Worm (Caenorhabditis elegans) whole organism, young adult: ENCODE data around the gene C09B8.3.

Experiments used
- B0261.1 ChIP-seq: sonication (generic microtip); optimal IDR thresholded peaks from 2 replicates; lab custom pipeline; 2016; ENCODE audit warnings: mild to moderate bottlenecking, missing genetic modification characterization, moderate library complexity, missing compliant biosample characterization
- B0336.3 ChIP-seq: fragments of 200-800 bp; sonication (Bioruptor generic); IDR thresholded peaks from 2 replicates; pipeline ENCODE4 v1.3.6; 2022; ENCODE audit warnings: missing genetic modification characterization, missing compliant biosample characterization
- C06A6.2 ChIP-seq: fragments of 200-800 bp; sonication (Bioruptor generic); conservative IDR thresholded peaks from 2 replicates; pipeline ENCODE4 v1.3.6; 2022; ENCODE audit warnings: missing genetic modification characterization, missing compliant biosample characterization
- D2030.7 ChIP-seq: fragments of 200-800 bp; sonication (Bioruptor generic); IDR thresholded peaks from 2 replicates; pipeline ENCODE4 v1.3.6; 2022; ENCODE audit warnings: missing genetic modification reagents, missing genetic modification characterization, missing compliant biosample characterization
- F10E7.11 ChIP-seq: sonication (generic microtip); optimal IDR thresholded peaks from 2 replicates; lab custom pipeline; 2017; ENCODE audit warnings: mild to moderate bottlenecking, missing genetic modification characterization, moderate library complexity, missing compliant biosample characterization
- F33H1.4 ChIP-seq: fragments of 200-800 bp; sonication (Bioruptor generic); IDR thresholded peaks from 2 replicates; pipeline ENCODE4 v1.3.6; 2022; ENCODE audit warnings: missing genetic modification reagents, missing genetic modification characterization, missing compliant biosample characterization
- F39B2.1 ChIP-seq: fragments of 200-800 bp; sonication (Bioruptor generic); IDR thresholded peaks from 2 replicates; pipeline ENCODE4 v1.3.6; 2022; ENCODE audit warnings: missing genetic modification reagents, missing genetic modification characterization, missing compliant biosample characterization
- F49E8.2 ChIP-seq: sonication (generic microtip); optimal IDR thresholded peaks from 3 replicates; lab custom pipeline; 2017; ENCODE audit warnings: missing genetic modification characterization, mild to moderate bottlenecking, missing compliant biosample characterization, antibody characterized with exemption, moderate library complexity; ENCODE audit not compliant: insufficient read depth
- F52B5.7 ChIP-seq: sonication (generic microtip); optimal IDR thresholded peaks from 2 replicates; lab custom pipeline; 2016; ENCODE audit warnings: mild to moderate bottlenecking, missing genetic modification characterization, missing compliant biosample characterization
- K11D2.4 ChIP-seq: fragments of 200-800 bp; sonication (Bioruptor generic); IDR thresholded peaks from 2 replicates; pipeline ENCODE4 v1.3.6; 2022; ENCODE audit warnings: missing genetic modification reagents, missing genetic modification characterization, missing compliant biosample characterization
- T07F8.4 ChIP-seq: sonication (generic microtip); optimal IDR thresholded peaks from 2 replicates; lab custom pipeline; 2016; ENCODE audit warnings: mild to moderate bottlenecking, missing genetic modification characterization, moderate library complexity, missing compliant biosample characterization
- Y79H2A.3 ChIP-seq: fragments of 200-800 bp; sonication (Bioruptor generic); conservative IDR thresholded peaks from 2 replicates; pipeline ENCODE4 v1.3.6; 2022; ENCODE audit warnings: missing genetic modification reagents, missing genetic modification characterization, missing compliant biosample characterization
- ZK185.1 ChIP-seq: sonication (generic microtip); optimal IDR thresholded peaks from 2 replicates; lab custom pipeline; 2016; ENCODE audit warnings: mild to moderate bottlenecking, missing genetic modification characterization, missing compliant biosample characterization; ENCODE audit not compliant: poor library complexity, severe bottlenecking
- akir-1 ChIP-seq: fragments of 200-800 bp; sonication (Bioruptor generic); optimal IDR thresholded peaks from 2 replicates; lab custom pipeline; 2018; ENCODE audit warnings: mild to moderate bottlenecking, missing genetic modification characterization, moderate library complexity, missing compliant biosample characterization
- aptf-3 ChIP-seq: fragments of 200-800 bp; sonication (Bioruptor generic); IDR thresholded peaks from 2 replicates; pipeline ENCODE4 v1.3.6; 2022; ENCODE audit warnings: missing genetic modification characterization, missing compliant biosample characterization
- athp-1 ChIP-seq: sonication (generic microtip); optimal IDR thresholded peaks from 2 replicates; lab custom pipeline; 2017; ENCODE audit warnings: mild to moderate bottlenecking, missing genetic modification characterization, missing compliant biosample characterization
- attf-3 ChIP-seq: fragments of 200-800 bp; sonication (Bioruptor generic); conservative IDR thresholded peaks from 2 replicates; pipeline ENCODE4 v1.3.6; 2022; ENCODE audit warnings: missing genetic modification reagents, missing genetic modification characterization, missing compliant biosample characterization
- bed-2 ChIP-seq: fragments of 200-800 bp; sonication (Bioruptor generic); IDR thresholded peaks from 2 replicates; pipeline ENCODE4 v1.3.6; 2022; ENCODE audit warnings: missing genetic modification reagents, missing genetic modification characterization, missing compliant biosample characterization
- cebp-1 ChIP-seq, 2 experiments: fragments of 200-800 bp in 1 of 2; sonication (Bioruptor generic) in 1 of 2; sonication (generic microtip) in 1 of 2; IDR thresholded peaks in 1 of 2; optimal IDR thresholded peaks in 1 of 2; 2 replicates each; pipeline versions ENCODE4 v1.3.6 to Lab custom; 2017 to 2022; ENCODE audit warnings: missing compliant biosample characterization in 2 of 2, missing genetic modification characterization in 2 of 2, mild to moderate bottlenecking in 1 of 2, missing genetic modification reagents in 1 of 2, moderate library complexity in 1 of 2
- cebp-2 ChIP-seq: fragments of 200-800 bp; sonication (Bioruptor generic); IDR thresholded peaks from 2 replicates; pipeline ENCODE4 v1.3.6; 2022; ENCODE audit warnings: missing genetic modification characterization, missing compliant biosample characterization
- ceh-58 ChIP-seq: fragments of 200-800 bp; sonication (Bioruptor generic); IDR thresholded peaks from 2 replicates; pipeline ENCODE4 v1.3.6; 2022; ENCODE audit warnings: missing genetic modification characterization, missing compliant biosample characterization
- ceh-91 ChIP-seq: fragments of 200-800 bp; sonication (Bioruptor generic); IDR thresholded peaks from 2 replicates; pipeline ENCODE4 v1.3.6; 2022; ENCODE audit warnings: missing genetic modification reagents, missing genetic modification characterization, missing compliant biosample characterization
- dox-1 ChIP-seq: fragments of 200-800 bp; sonication (Bioruptor generic); IDR thresholded peaks from 2 replicates; pipeline ENCODE4 v1.3.6; 2022; ENCODE audit warnings: missing genetic modification reagents, missing genetic modification characterization, missing compliant biosample characterization
- dpff-1 ChIP-seq: sonication (generic microtip); optimal IDR thresholded peaks from 2 replicates; lab custom pipeline; 2017; ENCODE audit warnings: mild to moderate bottlenecking, missing genetic modification characterization, missing compliant biosample characterization
- dpl-1 ChIP-seq: fragments of 150-350 bp; optimal IDR thresholded peaks from 2 replicates; lab custom pipeline; 2014; ENCODE audit warnings: missing biosample characterization, missing genetic modification reagents, missing genetic modification characterization
- egrh-3 ChIP-seq: fragments of 200-800 bp; sonication (Bioruptor generic); IDR thresholded peaks from 2 replicates; pipeline ENCODE4 v1.3.6; 2022; ENCODE audit warnings: missing genetic modification reagents, missing genetic modification characterization, missing compliant biosample characterization
- hlh-12 ChIP-seq: sonication (generic microtip); optimal IDR thresholded peaks from 2 replicates; lab custom pipeline; 2016; ENCODE audit warnings: missing genetic modification characterization, missing compliant biosample characterization
- hlh-26 ChIP-seq: fragments of 200-800 bp; sonication (Bioruptor generic); conservative IDR thresholded peaks from 2 replicates; pipeline ENCODE4 v1.3.6; 2022; ENCODE audit warnings: missing genetic modification reagents, missing genetic modification characterization, missing compliant biosample characterization
- hrde-1 ChIP-seq: sonication (generic microtip); optimal IDR thresholded peaks from 2 replicates; lab custom pipeline; 2016; ENCODE audit warnings: missing genetic modification characterization, mild to moderate bottlenecking, missing compliant biosample characterization, moderate library complexity, missing genotype, missing genetic modification reagents, borderline replicate concordance
- hsf-1 ChIP-seq: fragments of 200-800 bp; sonication (Bioruptor generic); IDR thresholded peaks from 2 replicates; pipeline ENCODE4 v1.3.6; 2022; ENCODE audit warnings: missing genetic modification reagents, missing genetic modification characterization, missing compliant biosample characterization
- let-607 ChIP-seq, 2 experiments: fragments of 200-800 bp in 1 of 2; sonication (Bioruptor generic) in 1 of 2; sonication (generic microtip) in 1 of 2; optimal IDR thresholded peaks; 2 replicates each; lab custom pipeline; 2016 to 2018; ENCODE audit warnings: mild to moderate bottlenecking in 2 of 2, missing compliant biosample characterization in 2 of 2, missing genetic modification characterization in 2 of 2, moderate library complexity in 2 of 2, missing genotype in 1 of 2
- lin-54 ChIP-seq: fragments of 200-800 bp; sonication (Bioruptor generic); optimal IDR thresholded peaks from 2 replicates; lab custom pipeline; 2018; ENCODE audit warnings: mild to moderate bottlenecking, missing genetic modification characterization, missing compliant biosample characterization
- lir-1 ChIP-seq: fragments of 200-800 bp; sonication (Bioruptor generic); conservative IDR thresholded peaks from 2 replicates; pipeline ENCODE4 v1.3.6; 2022; ENCODE audit warnings: missing genetic modification reagents, missing genetic modification characterization, missing compliant biosample characterization
- lsl-1 ChIP-seq: fragments of 200-800 bp; sonication (Bioruptor generic); optimal IDR thresholded peaks from 2 replicates; lab custom pipeline; 2018; ENCODE audit warnings: mild to moderate bottlenecking, missing genetic modification characterization, moderate library complexity, missing compliant biosample characterization
- madf-3 ChIP-seq: fragments of 200-800 bp; sonication (Bioruptor generic); IDR thresholded peaks from 2 replicates; pipeline ENCODE4 v1.3.6; 2022; ENCODE audit warnings: missing genetic modification reagents, missing genetic modification characterization, missing compliant biosample characterization
- madf-6 ChIP-seq: fragments of 200-800 bp; sonication (Bioruptor generic); IDR thresholded peaks from 2 replicates; pipeline ENCODE4 v1.3.6; 2022; ENCODE audit warnings: missing genetic modification reagents, missing genetic modification characterization, missing compliant biosample characterization
- madf-8 ChIP-seq: fragments of 200-800 bp; sonication (Bioruptor generic); conservative IDR thresholded peaks from 2 replicates; pipeline ENCODE4 v1.3.6; 2022; ENCODE audit warnings: missing genetic modification reagents, missing genetic modification characterization, missing compliant biosample characterization
- mes-4 ChIP-seq: sonication (generic microtip); optimal IDR thresholded peaks from 2 replicates; lab custom pipeline; 2016; ENCODE audit warnings: missing genotype, missing genetic modification characterization, missing compliant biosample characterization
- pha-4 ChIP-seq: fragments of 150-350 bp; sonication (generic microtip); optimal IDR thresholded peaks from 2 replicates; lab custom pipeline; 2014; ENCODE audit warnings: missing biosample characterization, missing genetic modification reagents, missing genetic modification characterization
- rec-8 ChIP-seq, 2 experiments: sonication (generic microtip); optimal IDR thresholded peaks; 2 replicates each; lab custom pipeline; 2016; ENCODE audit warnings: mild to moderate bottlenecking in 2 of 2, missing genetic modification characterization in 2 of 2, missing genetic modification reagents in 2 of 2, missing genotype in 2 of 2, missing biosample characterization in 1 of 2, missing compliant biosample characterization in 1 of 2, moderate library complexity in 1 of 2
- sdz-38 ChIP-seq: sonication (generic microtip); optimal IDR thresholded peaks from 2 replicates; lab custom pipeline; 2016; ENCODE audit warnings: missing genotype, missing genetic modification characterization, missing compliant biosample characterization
- snpc-3.4 ChIP-seq: sonication (generic microtip); optimal IDR thresholded peaks from 2 replicates; lab custom pipeline; 2017; ENCODE audit warnings: missing genetic modification characterization, mild to moderate bottlenecking, missing compliant biosample characterization, antibody characterized with exemption, moderate library complexity, missing genotype, missing genetic modification reagents
- tlf-1 ChIP-seq: fragments of 200-800 bp; sonication (Bioruptor generic); optimal IDR thresholded peaks from 2 replicates; lab custom pipeline; 2018; ENCODE audit warnings: mild to moderate bottlenecking, missing genetic modification characterization, missing compliant biosample characterization
- unc-130 ChIP-seq: sonication (generic microtip); optimal IDR thresholded peaks from 2 replicates; lab custom pipeline; 2016; ENCODE audit warnings: missing genetic modification reagents, missing genetic modification characterization, missing compliant biosample characterization
- zfh-2 ChIP-seq: fragments of 200-800 bp; sonication (Bioruptor generic); conservative IDR thresholded peaks from 2 replicates; pipeline ENCODE4 v1.3.6; 2022; ENCODE audit warnings: missing genetic modification reagents, missing genetic modification characterization, missing compliant biosample characterization
- ztf-18 ChIP-seq: sonication (generic microtip); optimal IDR thresholded peaks from 2 replicates; lab custom pipeline; 2016; ENCODE audit warnings: missing genotype, mild to moderate bottlenecking, missing genetic modification characterization, missing compliant biosample characterization
- ztf-28 ChIP-seq: fragments of 200-800 bp; sonication (Bioruptor generic); IDR thresholded peaks from 2 replicates; pipeline ENCODE4 v1.3.6; 2022; ENCODE audit warnings: missing genetic modification reagents, missing genetic modification characterization, missing compliant biosample characterization
- ztf-6 ChIP-seq: fragments of 200-800 bp; sonication (Bioruptor generic); IDR thresholded peaks from 2 replicates; pipeline ENCODE4 v1.3.6; 2022; ENCODE audit warnings: missing genetic modification reagents, missing genetic modification characterization, missing compliant biosample characterization

C09B8.3 gene

ce11 chrX:6041995-6042481 lies 31.6 kb upstream of the C09B8.3 start (continued):
- no peak for TF ChIP-seq hrde-1 (tag; lab: Kevin White, UChicago)
- TF ChIP-seq B0261.1 = no peak
- no peak for TF ChIP-seq ztf-28
- no peak for TF ChIP-seq F39B2.1
- TF ChIP-seq dox-1 (GFP tag; lab: Robert Waterston, UW) = peak; percentile 65
- peak; percentile 19 for TF ChIP-seq ZK185.1 (tag; lab: Kevin White, UChicago)
- peak; percentile 40 for TF ChIP-seq tlf-1 (GFP tag; lab: Kevin White, UChicago)
- no peak for TF ChIP-seq F10E7.11 (tag; lab: Kevin White, UChicago)
- no peak for TF ChIP-seq ztf-18 (tag; lab: Kevin White, UChicago)
- no peak for TF ChIP-seq ztf-6
- no peak for TF ChIP-seq lsl-1
- no peak; the same call in 1 of the 2 replicates for TF ChIP-seq C06A6.2 (GFP tag; lab: Robert Waterston, UW)
- TF ChIP-seq unc-130 (GFP tag; lab: Kevin White, UChicago) = no peak
- no peak for TF ChIP-seq rec-8 (tag; optimal IDR thresholded peaks at IDR 0.05; lab: Kevin White, UChicago)
- TF ChIP-seq dpl-1 (GFP tag; lab: Kevin White, UChicago) = no peak
- no peak for TF ChIP-seq sdz-38 (tag; lab: Kevin White, UChicago)
- no peak for TF ChIP-seq F49E8.2 (tag; lab: Kevin White, UChicago)
- TF ChIP-seq mes-4 = no peak
- TF ChIP-seq hsf-1 (GFP tag; lab: Robert Waterston, UW) = peak; percentile 80
- peak in 1 of 2 experiments; percentile 65 for TF ChIP-seq let-607 (tag; optimal IDR thresholded peaks at IDR 0.05; lab: Kevin White, UChicago)
- no peak for TF ChIP-seq ceh-58 (GFP tag; lab: Robert Waterston, UW)
- no peak for TF ChIP-seq F33H1.4
- no peak for TF ChIP-seq Y79H2A.3
- no peak for TF ChIP-seq hlh-12 (tag; lab: Kevin White, UChicago)
- no peak for TF ChIP-seq lin-54 (GFP tag; lab: Kevin White, UChicago)
- no peak for TF ChIP-seq lir-1 (GFP tag; lab: Robert Waterston, UW)
- TF ChIP-seq madf-6 (GFP tag; lab: Robert Waterston, UW) = no peak
- TF ChIP-seq egrh-3 (GFP tag; lab: Robert Waterston, UW) = no peak
- TF ChIP-seq cebp-2 (GFP tag; lab: Robert Waterston, UW) = no peak
- TF ChIP-seq dpff-1 (tag; lab: Kevin White, UChicago) = no peak
- no peak for TF ChIP-seq bed-2 (GFP tag; lab: Robert Waterston, UW)
- no peak for TF ChIP-seq madf-3
- no peak for TF ChIP-seq hlh-26 (GFP tag; lab: Robert Waterston, UW)
- no peak; the same call in 1 of the 2 replicates for TF ChIP-seq K11D2.4 (GFP tag; lab: Robert Waterston, UW)
- TF ChIP-seq madf-8 (GFP tag; lab: Robert Waterston, UW) = no peak
- TF ChIP-seq aptf-3 (GFP tag; lab: Robert Waterston, UW) = no peak
- no peak for TF ChIP-seq akir-1
- TF ChIP-seq D2030.7 = no peak
- TF ChIP-seq B0336.3 = peak; percentile 77
- 0 out of 2 replicates have a peak, but pooled peaks have one; percentile 41 for TF ChIP-seq zfh-2 (GFP tag; lab: Robert Waterston, UW)
- no peak for TF ChIP-seq T07F8.4 (tag; lab: Kevin White, UChicago)
- TF ChIP-seq pha-4 (tag; lab: Kevin White, UChicago) = no peak
- no peak for TF ChIP-seq athp-1 (tag; lab: Kevin White, UChicago)
- no peak for TF ChIP-seq attf-3 (GFP tag; lab: Robert Waterston, UW)
- TF ChIP-seq snpc-3.4 = no peak
- no peak for TF ChIP-seq F52B5.7 (tag; lab: Kevin White, UChicago)
- TF ChIP-seq ceh-91 (GFP tag; lab: Robert Waterston, UW) = no peak
- no peak for TF ChIP-seq cebp-1 (GFP tag; IDR thresholded peaks at IDR 0.05; lab: Robert Waterston, UW)
- TF ChIP-seq cebp-1 (tag; optimal IDR thresholded peaks at IDR 0.05; lab: Kevin White, UChicago) = peak; percentile 72
